Worm (Caenorhabditis elegans): ENCODE data around the gene srx-114.

- TF ChIP-seq ama-1 (optimal IDR thresholded peaks at IDR 0.05) (no peak), nhr-23 (tag; optimal IDR thresholded peaks at IDR 0.05) (no peak), ztf-11 (tag; optimal IDR thresholded peaks at IDR 0.05) (no peak), fos-1 (tag; optimal IDR thresholded peaks at IDR 0.05) (no peak), elt-3 (tag; optimal IDR thresholded peaks at IDR 0.05) (no peak), skn-1 (tag; optimal IDR thresholded peaks at IDR 0.05) (no peak), snpc-4 (tag; optimal IDR thresholded peaks at IDR 0.05) (no peak)
Measured at ce11 chrII:5416204-5416764, 16.7 kb downstream of the srx-114 start, which contains the start of gene EEED8.2.

Measured in whole organism, L2 larva.